Worm (Caenorhabditis elegans): ENCODE data around the gene die-1.

DNA sequence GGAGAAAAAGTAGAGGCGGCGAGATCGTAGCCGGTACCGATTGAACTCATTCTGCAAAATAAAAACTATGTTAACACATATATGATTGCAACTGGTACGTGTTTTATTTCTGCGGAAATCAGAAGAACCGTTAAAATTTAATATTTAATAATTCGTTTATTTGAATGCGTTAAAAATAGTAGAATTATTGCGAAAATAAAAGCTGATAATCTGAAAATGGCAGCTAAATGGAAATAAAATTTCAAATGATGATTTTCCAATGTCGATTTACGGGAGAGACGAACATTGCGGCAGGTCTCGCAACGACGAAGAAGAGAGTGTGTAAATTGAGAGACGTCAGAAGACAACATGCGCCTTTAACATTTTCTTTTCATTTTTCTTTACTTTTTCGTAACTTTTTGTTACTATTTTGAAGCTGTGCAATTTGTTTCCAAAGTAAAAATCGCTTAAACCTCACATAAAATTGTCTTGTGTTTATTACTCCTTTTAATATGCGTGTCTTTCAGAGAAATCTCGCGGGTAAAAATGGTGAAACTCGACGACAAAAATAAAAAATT lies 32.2 kb upstream of the die-1 start, which contains the start of the genes pas-7 and puf-12:
- no peak for TF ChIP-seq elt-2 (tag; optimal IDR thresholded peaks at IDR 0.05)
- no peak for TF ChIP-seq C34B4.2 (tag; optimal IDR thresholded peaks at IDR 0.05)
- no peak for TF ChIP-seq unc-98 (GFP tag; IDR thresholded peaks at IDR 0.05)
- TF ChIP-seq rnt-1 (tag; optimal IDR thresholded peaks at IDR 0.05): no peak
- TF ChIP-seq mdl-1 (tag; optimal IDR thresholded peaks at IDR 0.05): no peak
- no peak for TF ChIP-seq mep-1 (tag; optimal IDR thresholded peaks at IDR 0.05)
- no peak for TF ChIP-seq lin-13 (GFP tag; optimal IDR thresholded peaks at IDR 0.05)
- TF ChIP-seq ces-1 (GFP tag; optimal IDR thresholded peaks at IDR 0.05): no peak

All from whole organism, L1 larva.